Worm (Caenorhabditis elegans) whole organism, early embryonic: Measurements from ENCODE around the gene M106.7.

ENCODE experiments used
- ama-1 ChIP-seq: fragments of 150-350 bp; optimal IDR thresholded peaks from 2 replicates; lab custom pipeline; 2014
- ceh-36 ChIP-seq: sonication (generic microtip); optimal IDR thresholded peaks from 2 replicates; lab custom pipeline; 2016; ENCODE audit warnings: missing genetic modification characterization, inconsistent platforms, missing compliant biosample characterization
- flt-1 ChIP-seq: fragments of 200-800 bp; sonication (Bioruptor generic); IDR thresholded peaks from 2 replicates; pipeline ENCODE4 v1.3.6; 2022; ENCODE audit warnings: missing genetic modification characterization, missing compliant biosample characterization

- no peak for TF ChIP-seq flt-1 (GFP tag; lab: Robert Waterston, UW)
- no peak for TF ChIP-seq ceh-36 (tag; lab: Kevin White, UChicago)
- no peak for TF ChIP-seq ama-1
Measured at ce11 chrII:10887097-10887496, 30.1 kb upstream of the M106.7 start.
